Fruit fly (Drosophila melanogaster) whole organism, embryonic: ENCODE results near the gene RabX6.

ENCODE experiments used
- Atf3 ChIP-seq: fragments of 200-800 bp; sonication (Bioruptor generic); optimal IDR thresholded peaks from 3 replicates; lab custom pipeline; 2016; ENCODE audit warnings: missing biosample characterization, missing genetic modification characterization
- CG10366 ChIP-seq: fragments of 200-800 bp; sonication (Bioruptor generic); IDR thresholded peaks from 2 replicates; pipeline ENCODE4 v1.3.6; 2022; ENCODE audit warnings: missing biosample characterization, missing genetic modification characterization
- CG11093 ChIP-seq: fragments of 200-800 bp; sonication (Bioruptor generic); IDR thresholded peaks from 3 replicates; pipeline ENCODE4 v1.3.6; 2022; ENCODE audit warnings: missing biosample characterization, missing genetic modification characterization
- CG11247 ChIP-seq: fragments of 200-800 bp; sonication (Bioruptor generic); IDR thresholded peaks from 2 replicates; pipeline ENCODE4 v1.3.6; 2022; ENCODE audit warnings: missing biosample characterization, missing genetic modification characterization
- CG11398 ChIP-seq: fragments of 200-800 bp; sonication (Bioruptor generic); optimal IDR thresholded peaks from 2 replicates; lab custom pipeline; 2016; ENCODE audit warnings: missing biosample characterization, missing genetic modification characterization
- CG12744 ChIP-seq: fragments of 200-800 bp; sonication (Bioruptor generic); optimal IDR thresholded peaks from 2 replicates; lab custom pipeline; 2016; ENCODE audit warnings: missing biosample characterization, missing genetic modification characterization
- CG12769 ChIP-seq: fragments of 200-800 bp; sonication (Bioruptor generic); optimal IDR thresholded peaks from 2 replicates; lab custom pipeline; 2019; ENCODE audit warnings: missing biosample characterization, mild to moderate bottlenecking, missing genetic modification characterization, moderate library complexity
- CG13894 ChIP-seq: fragments of 200-800 bp; sonication (Bioruptor generic); optimal IDR thresholded peaks from 3 replicates; lab custom pipeline; 2018; ENCODE audit warnings: missing biosample characterization, mild to moderate bottlenecking, missing genetic modification characterization, moderate library complexity
- CG15073 ChIP-seq: fragments of 200-800 bp; sonication (Bioruptor generic); optimal IDR thresholded peaks from 2 replicates; lab custom pipeline; 2016; ENCODE audit warnings: missing biosample characterization, missing genetic modification characterization
- CG16815 ChIP-seq: fragments of 200-800 bp; sonication (Bioruptor generic); optimal IDR thresholded peaks from 3 replicates; lab custom pipeline; 2017; ENCODE audit warnings: missing biosample characterization, mild to moderate bottlenecking, missing genetic modification characterization
- CG31224 ChIP-seq: fragments of 200-800 bp; sonication (Bioruptor generic); IDR thresholded peaks from 2 replicates; pipeline ENCODE4 v1.3.6; 2022; ENCODE audit warnings: missing biosample characterization, missing genetic modification characterization
- CG33557 ChIP-seq: fragments of 200-800 bp; sonication (Bioruptor generic); optimal IDR thresholded peaks from 2 replicates; lab custom pipeline; 2019; ENCODE audit warnings: missing biosample characterization, mild to moderate bottlenecking, missing genetic modification characterization, moderate library complexity
- CG34224 ChIP-seq: fragments of 200-800 bp; sonication (Bioruptor generic); IDR thresholded peaks from 3 replicates; pipeline ENCODE4 v1.3.6; 2022; ENCODE audit warnings: missing biosample characterization, missing genetic modification characterization; ENCODE audit not compliant: partially characterized antibody
- CG5245 ChIP-seq: fragments of 200-800 bp; sonication (Bioruptor generic); optimal IDR thresholded peaks from 3 replicates; lab custom pipeline; 2016; ENCODE audit warnings: missing biosample characterization, missing genetic modification characterization
- CG6254 ChIP-seq: fragments of 200-800 bp; sonication (Bioruptor generic); optimal IDR thresholded peaks from 3 replicates; lab custom pipeline; 2017; ENCODE audit warnings: mild to moderate bottlenecking, missing biosample characterization, missing genetic modification reagents, missing genetic modification characterization
- CG6854 ChIP-seq: fragments of 200-800 bp; sonication (Bioruptor generic); optimal IDR thresholded peaks from 3 replicates; lab custom pipeline; 2017; ENCODE audit warnings: missing biosample characterization, mild to moderate bottlenecking, missing genetic modification characterization
- CG8388 ChIP-seq: fragments of 200-800 bp; sonication (Bioruptor generic); optimal IDR thresholded peaks from 2 replicates; lab custom pipeline; 2019; ENCODE audit warnings: missing biosample characterization, mild to moderate bottlenecking, missing genetic modification characterization, moderate library complexity
- CG8944 ChIP-seq: fragments of 200-800 bp; sonication (Bioruptor generic); optimal IDR thresholded peaks from 3 replicates; lab custom pipeline; 2016; ENCODE audit warnings: missing biosample characterization, missing genetic modification characterization
- CHES-1-like ChIP-seq: fragments of 200-800 bp; sonication (Bioruptor generic); optimal IDR thresholded peaks from 2 replicates; lab custom pipeline; 2016; ENCODE audit warnings: missing biosample characterization, missing genetic modification characterization
- Camta ChIP-seq: fragments of 200-800 bp; sonication (Bioruptor generic); optimal IDR thresholded peaks from 2 replicates; lab custom pipeline; 2016; ENCODE audit warnings: missing biosample characterization, missing genetic modification characterization
- D ChIP-seq, 2 experiments: fragments of 200-800 bp in 1 of 2; fragments of >200 bp in 1 of 2; sonication (Bioruptor generic) in 1 of 2; optimal IDR thresholded peaks; 2 replicates in 1 of 2; 3 replicates in 1 of 2; lab custom pipeline; 2017; ENCODE audit warnings: mild to moderate bottlenecking in 1 of 2, missing biosample characterization in 1 of 2, missing genetic modification characterization in 1 of 2, missing genetic modification reagents in 1 of 2
- Dll ChIP-seq: fragments of 200-800 bp; sonication (Bioruptor generic); IDR thresholded peaks from 4 replicates; pipeline ENCODE4 v1.3.6; 2022; ENCODE audit warnings: missing biosample characterization, missing genetic modification characterization; ENCODE audit not compliant: partially characterized antibody
- GATAe ChIP-seq: fragments of 200-800 bp; sonication (Bioruptor generic); conservative IDR thresholded peaks from 2 replicates; pipeline ENCODE4 v1.3.6; 2022; ENCODE audit warnings: missing biosample characterization, missing genetic modification characterization
- HLH4C ChIP-seq: fragments of 200-800 bp; sonication (Bioruptor generic); IDR thresholded peaks from 3 replicates; pipeline ENCODE4 v1.3.6; 2022; ENCODE audit warnings: missing biosample characterization, missing genetic modification characterization; ENCODE audit not compliant: partially characterized antibody
- MTF-1 ChIP-seq: fragments of 200-800 bp; sonication (Bioruptor generic); optimal IDR thresholded peaks from 2 replicates; lab custom pipeline; 2018; ENCODE audit warnings: missing biosample characterization, mild to moderate bottlenecking, missing genetic modification characterization, borderline replicate concordance
- Ssrp ChIP-seq: fragments of 200-800 bp; sonication (Bioruptor generic); optimal IDR thresholded peaks from 2 replicates; lab custom pipeline; 2018; ENCODE audit warnings: missing biosample characterization, mild to moderate bottlenecking, missing genetic modification characterization, moderate library complexity
- al ChIP-seq: fragments of 200-800 bp; sonication (Bioruptor generic); IDR thresholded peaks from 2 replicates; pipeline ENCODE4 v1.3.6; 2022; ENCODE audit warnings: missing biosample characterization, missing genetic modification characterization
- ato ChIP-seq: fragments of 200-800 bp; sonication (Bioruptor generic); IDR thresholded peaks from 2 replicates; pipeline ENCODE4 v1.3.6; 2022; ENCODE audit warnings: missing biosample characterization, missing genetic modification characterization; ENCODE audit not compliant: partially characterized antibody
- croc ChIP-seq: fragments of 200-800 bp; sonication (Bioruptor generic); conservative IDR thresholded peaks from 3 replicates; pipeline ENCODE4 v1.3.6; 2022; ENCODE audit warnings: missing biosample characterization, missing genetic modification characterization
- fd3F ChIP-seq: fragments of 200-800 bp; sonication (Bioruptor generic); optimal IDR thresholded peaks from 2 replicates; lab custom pipeline; 2018; ENCODE audit warnings: missing biosample characterization, mild to moderate bottlenecking, missing genetic modification characterization, moderate library complexity
- gt ChIP-seq: fragments of 200-800 bp; sonication (Bioruptor generic); IDR thresholded peaks from 2 replicates; pipeline ENCODE4 v1.3.6; 2022; ENCODE audit warnings: missing biosample characterization, missing genetic modification characterization
- insv ChIP-seq, 2 experiments: fragments of 200-800 bp; sonication (Bioruptor generic); optimal IDR thresholded peaks; 3 replicates each; lab custom pipeline; 2016 to 2018; ENCODE audit warnings: missing biosample characterization in 2 of 2, missing genetic modification characterization in 2 of 2
- jumu ChIP-seq: fragments of 200-800 bp; sonication (Bioruptor generic); optimal IDR thresholded peaks from 3 replicates; lab custom pipeline; 2016; ENCODE audit warnings: missing biosample characterization, missing genetic modification characterization
- nau ChIP-seq: fragments of 200-800 bp; sonication (Bioruptor generic); optimal IDR thresholded peaks from 3 replicates; lab custom pipeline; 2017; ENCODE audit warnings: missing biosample characterization, mild to moderate bottlenecking, missing genetic modification characterization, missing genetic modification reagents
- nerfin-1 ChIP-seq: fragments of 200-800 bp; sonication (Bioruptor generic); optimal IDR thresholded peaks from 3 replicates; lab custom pipeline; 2019; ENCODE audit warnings: missing biosample characterization, mild to moderate bottlenecking, missing genetic modification characterization, moderate library complexity
- nerfin-2 ChIP-seq: fragments of 200-800 bp; sonication (Bioruptor generic); IDR thresholded peaks from 2 replicates; pipeline ENCODE4 v1.3.6; 2022; ENCODE audit warnings: missing biosample characterization, missing genetic modification characterization; ENCODE audit not compliant: partially characterized antibody
- nmo ChIP-seq: fragments of 200-800 bp; sonication (Bioruptor generic); optimal IDR thresholded peaks from 2 replicates; lab custom pipeline; 2018; ENCODE audit warnings: missing biosample characterization, mild to moderate bottlenecking, missing genetic modification characterization, moderate library complexity
- pan ChIP-seq, 4 experiments: fragments of >200 bp in 3 of 4; fragments of 200-800 bp in 1 of 4; sonication (Bioruptor generic) in 1 of 4; optimal IDR thresholded peaks in 3 of 4; IDR thresholded peaks in 1 of 4; 2 replicates each; pipeline versions ENCODE4 v1.3.6 to Lab custom; 2017 to 2022; ENCODE audit warnings: missing biosample characterization in 2 of 4, missing genetic modification characterization in 2 of 4, mixed read lengths in 1 of 4
- pb ChIP-seq: fragments of 200-800 bp; sonication (Bioruptor generic); optimal IDR thresholded peaks from 3 replicates; lab custom pipeline; 2016; ENCODE audit warnings: missing biosample characterization, missing genetic modification characterization
- pzg ChIP-seq: fragments of 200-800 bp; sonication (Bioruptor generic); optimal IDR thresholded peaks from 3 replicates; lab custom pipeline; 2018; ENCODE audit warnings: missing biosample characterization, mild to moderate bottlenecking, missing genetic modification characterization, moderate library complexity
- scrt ChIP-seq: fragments of 200-800 bp; sonication (Bioruptor generic); optimal IDR thresholded peaks from 2 replicates; lab custom pipeline; 2018; ENCODE audit warnings: missing biosample characterization, mild to moderate bottlenecking, missing genetic modification characterization, moderate library complexity
- slbo ChIP-seq: fragments of 200-800 bp; sonication (Bioruptor generic); IDR thresholded peaks from 2 replicates; pipeline ENCODE4 v1.3.6; 2022; ENCODE audit warnings: missing biosample characterization, missing genetic modification characterization
- so ChIP-seq: fragments of 200-800 bp; sonication (Bioruptor generic); IDR thresholded peaks from 3 replicates; pipeline ENCODE4 v1.3.6; 2022; ENCODE audit warnings: missing biosample characterization, missing genetic modification characterization
- ssp ChIP-seq: fragments of 200-800 bp; sonication (Bioruptor generic); IDR thresholded peaks from 2 replicates; pipeline ENCODE4 v1.3.6; 2022; ENCODE audit warnings: missing biosample characterization, missing genetic modification characterization
- stwl ChIP-seq: fragments of 200-800 bp; sonication (Bioruptor generic); optimal IDR thresholded peaks from 3 replicates; lab custom pipeline; 2018; ENCODE audit warnings: missing biosample characterization, mild to moderate bottlenecking, missing genetic modification characterization, moderate library complexity
- trem ChIP-seq: fragments of 200-800 bp; optimal IDR thresholded peaks from 3 replicates; lab custom pipeline; 2019; ENCODE audit warnings: missing biosample characterization, mild to moderate bottlenecking, missing genetic modification characterization, moderate library complexity
- trh ChIP-seq: fragments of 200-800 bp; sonication (Bioruptor generic); optimal IDR thresholded peaks from 2 replicates; lab custom pipeline; 2016; ENCODE audit warnings: missing biosample characterization, missing genetic modification characterization
- yki ChIP-seq: fragments of >200 bp; optimal IDR thresholded peaks from 3 replicates; lab custom pipeline; 2018

The RabX6 gene

DNA sequence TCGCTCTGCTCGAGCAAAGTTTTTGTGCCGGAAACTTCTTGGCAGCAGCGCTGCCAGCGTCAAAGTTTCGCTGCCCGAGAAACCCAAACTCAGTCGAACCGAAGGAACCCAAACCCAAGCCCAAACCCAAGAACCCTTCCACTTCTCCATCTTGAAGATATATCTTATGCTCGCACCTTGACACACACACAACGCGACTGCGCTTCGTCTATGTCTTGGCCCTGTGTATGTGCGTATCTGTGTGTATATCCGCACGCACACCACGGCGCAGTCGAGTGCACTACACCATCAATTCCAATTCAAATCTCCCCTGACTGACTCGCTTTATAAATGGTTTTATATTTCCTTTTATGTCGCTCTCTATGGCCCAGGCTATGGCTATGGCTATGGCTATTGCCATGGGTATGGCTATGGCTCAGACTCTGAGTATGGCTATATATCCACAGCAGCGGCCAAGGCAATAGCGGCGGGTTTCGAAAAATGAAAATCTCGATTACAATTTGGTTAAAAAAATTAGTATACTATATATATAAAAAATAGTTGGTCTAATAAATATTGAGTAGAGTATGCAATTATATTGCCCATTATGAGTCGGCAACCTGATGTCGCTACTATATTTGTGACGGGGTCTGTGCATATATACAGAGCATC, 6.2 kb downstream of the RabX6 start (continued):
- TF ChIP-seq HLH4C (GFP tag; lab: Robert Waterston, UW) (no peak), pb (GFP tag; lab: Kevin White, UChicago) (peak; percentile 19), CG5245 (GFP tag; lab: Kevin White, UChicago) (peak; percentile 94), CG11093 (GFP tag; lab: Robert Waterston, UW) (peak; percentile 93), pzg (GFP tag; lab: Kevin White, UChicago) (peak; percentile 4), so (GFP tag; lab: Robert Waterston, UW) (peak; percentile 96), CG15073 (GFP tag; lab: Kevin White, UChicago) (peak; percentile 29), CG33557 (GFP tag; lab: Kevin White, UChicago) (peak; percentile 92), CG11247 (GFP tag; lab: Robert Waterston, UW) (peak; percentile 94), CG13894 (tag; lab: Kevin White, UChicago) (peak; percentile 100), D (optimal IDR thresholded peaks at IDR 0.05; lab: Kevin White, UChicago) (no peak), D (GFP tag; optimal IDR thresholded peaks at IDR 0.05; lab: Kevin White, UChicago) (peak; percentile 96), nerfin-1 (tag; lab: Kevin White, UChicago) (peak; percentile 93), CG31224 (GFP tag; lab: Robert Waterston, UW) (peak; percentile 90), GATAe (GFP tag; lab: Robert Waterston, UW) (peak; percentile 82), Ssrp (peak; percentile 95), Atf3 (GFP tag; lab: Kevin White, UChicago) (peak; percentile 29), nerfin-2 (GFP tag; lab: Robert Waterston, UW) (no peak), croc (GFP tag; lab: Robert Waterston, UW) (peak; percentile 95), CG8944 (GFP tag; lab: Kevin White, UChicago) (peak; percentile 59), Camta (GFP tag; lab: Kevin White, UChicago) (peak; percentile 44), Dll (no peak), pan (optimal IDR thresholded peaks at IDR 0.05; lab: Kevin White, UChicago) (no peak), pan (GFP tag; optimal IDR thresholded peaks at IDR 0.05 in 1 of 2, IDR thresholded peaks at IDR 0.05 in 1 of 2) (peak in 1 of 2 experiments; percentile 96), ato (GFP tag; lab: Robert Waterston, UW) (no peak), MTF-1 (GFP tag; lab: Kevin White, UChicago) (peak; percentile 93), CG6854 (GFP tag; lab: Kevin White, UChicago) (peak; percentile 96), CG11398 (GFP tag; lab: Kevin White, UChicago) (peak; percentile 47), CG12744 (GFP tag; lab: Kevin White, UChicago) (peak; percentile 9), CG12769 (peak; percentile 91), nmo (GFP tag; lab: Kevin White, UChicago) (peak; percentile 97), CG16815 (GFP tag; lab: Kevin White, UChicago) (peak; percentile 95), CG8388 (GFP tag; lab: Kevin White, UChicago) (peak; percentile 95), yki (lab: Kevin White, UChicago) (no peak), trh (GFP tag; lab: Kevin White, UChicago) (peak; percentile 90), nau (GFP tag; lab: Kevin White, UChicago) (peak; percentile 93), insv (GFP tag; optimal IDR thresholded peaks at IDR 0.05; lab: Kevin White, UChicago) (peak in 1 of 2 experiments; percentile 47), slbo (peak; percentile 95), CG34224 (GFP tag; lab: Robert Waterston, UW) (no peak), al (GFP tag; lab: Robert Waterston, UW) (peak; percentile 90), CG6254 (peak; percentile 96), stwl (tag; lab: Kevin White, UChicago) (peak; percentile 75), jumu (no peak), CG10366 (GFP tag; lab: Robert Waterston, UW) (peak; percentile 93), scrt (GFP tag; lab: Kevin White, UChicago) (peak; percentile 94), CHES-1-like (GFP tag; lab: Kevin White, UChicago) (peak; percentile 35), ssp (peak; percentile 88), fd3F (peak; percentile 91), gt (GFP tag; lab: Robert Waterston, UW) (peak; percentile 86), trem (peak; percentile 95)
